Worm (Caenorhabditis elegans): Measurements from ENCODE around the gene toe-2.

toe-2 gene

DNA sequence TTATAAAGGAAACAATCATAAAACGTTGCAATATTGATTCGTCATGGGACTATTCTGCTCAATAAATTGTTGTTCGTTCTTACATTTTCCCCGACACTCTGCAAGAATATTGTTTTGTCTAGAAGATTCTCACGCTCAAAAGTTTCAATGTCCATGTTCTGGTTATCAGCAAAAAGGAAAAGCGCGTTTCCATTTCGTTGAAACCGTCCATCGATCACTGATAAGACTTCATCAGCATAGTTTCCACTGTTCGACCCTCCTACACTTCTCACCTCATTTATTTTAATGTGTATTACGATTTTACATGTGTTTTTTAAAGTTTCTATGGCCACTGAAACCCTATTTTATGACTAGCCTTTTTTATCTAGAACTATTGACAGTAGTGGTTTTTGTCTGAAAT lies 1.1 kb downstream of the toe-2 start:
- peak; percentile 71 for TF ChIP-seq hlh-11 (tag; optimal IDR thresholded peaks at IDR 0.05)
- TF ChIP-seq mes-2 (tag; optimal IDR thresholded peaks at IDR 0.05; ENCODE audit: poor library complexity, severe bottlenecking), result peak; percentile 33
- no peak for TF ChIP-seq nhr-102 (tag; optimal IDR thresholded peaks at IDR 0.05)
- no peak for TF ChIP-seq mxl-2 (GFP tag; conservative IDR thresholded peaks at IDR 0.05)
- no peak for TF ChIP-seq ceh-32 (tag; optimal IDR thresholded peaks at IDR 0.05; ENCODE audit: poor library complexity)
- TF ChIP-seq daf-8 (GFP tag; IDR thresholded peaks at IDR 0.05), result no peak
- TF ChIP-seq Y105C5A.15 (GFP tag; IDR thresholded peaks at IDR 0.05), result no peak
- TF ChIP-seq lin-1 (GFP tag; IDR thresholded peaks at IDR 0.05), result 0 out of 2 replicates have a peak, but pooled peaks have one; percentile 17
- no peak for TF ChIP-seq unc-62 (GFP tag; optimal IDR thresholded peaks at IDR 0.05 in 1 of 2)
- no peak for TF ChIP-seq unc-62 (tag; optimal IDR thresholded peaks at IDR 0.05)
- TF ChIP-seq tra-1 (GFP tag; IDR thresholded peaks at IDR 0.05), result no peak
- no peak for TF ChIP-seq lin-39 (tag; optimal IDR thresholded peaks at IDR 0.05)
- TF ChIP-seq nhr-10 (tag; optimal IDR thresholded peaks at IDR 0.05), result no peak
- TF ChIP-seq F44E2.7 (GFP tag; IDR thresholded peaks at IDR 0.05), result no peak
- no peak for TF ChIP-seq zag-1 (tag; optimal IDR thresholded peaks at IDR 0.05)
- TF ChIP-seq T20F7.1 (GFP tag; optimal IDR thresholded peaks at IDR 0.05), result no peak
- TF ChIP-seq F10B5.3 (tag; optimal IDR thresholded peaks at IDR 0.05), result no peak
- peak; percentile 3 for TF ChIP-seq mxl-3 (GFP tag; optimal IDR thresholded peaks at IDR 0.05)
- TF ChIP-seq lin-13 (GFP tag; optimal IDR thresholded peaks at IDR 0.05), result no peak
- TF ChIP-seq spr-3 (GFP tag; optimal IDR thresholded peaks at IDR 0.05), result no peak
- no peak for TF ChIP-seq duxl-1 (tag; optimal IDR thresholded peaks at IDR 0.05; ENCODE audit: poor library complexity)
- no peak for TF ChIP-seq snpc-4 (tag; optimal IDR thresholded peaks at IDR 0.05)
- TF ChIP-seq egl-27 (tag; optimal IDR thresholded peaks at IDR 0.05), result no peak
- TF ChIP-seq madf-5 (GFP tag; IDR thresholded peaks at IDR 0.05), result no peak
- TF ChIP-seq mdt-29 (GFP tag; IDR thresholded peaks at IDR 0.05), result no peak
- no peak for TF ChIP-seq gei-8 (GFP tag; optimal IDR thresholded peaks at IDR 0.05)
- TF ChIP-seq nhr-42 (GFP tag; IDR thresholded peaks at IDR 0.05), result no peak
- no peak for TF ChIP-seq ZK546.5 (tag; optimal IDR thresholded peaks at IDR 0.05)
- peak; percentile 31 for TF ChIP-seq nhr-28 (tag; optimal IDR thresholded peaks at IDR 0.05)
- no peak for TF ChIP-seq T26A8.4 (GFP tag; IDR thresholded peaks at IDR 0.05)
- no peak for TF ChIP-seq lim-7 (GFP tag; IDR thresholded peaks at IDR 0.05)
- TF ChIP-seq aha-1 (tag), result no peak
- peak; percentile 42 for TF ChIP-seq dve-1 (tag; optimal IDR thresholded peaks at IDR 0.05; ENCODE audit: insufficient read depth)
- no peak for TF ChIP-seq zip-2 (tag; optimal IDR thresholded peaks at IDR 0.05)
- TF ChIP-seq daf-16 (GFP tag; optimal IDR thresholded peaks at IDR 0.05), result no peak
- TF ChIP-seq daf-16 (tag; optimal IDR thresholded peaks at IDR 0.05), result peak; percentile 95
- TF ChIP-seq madf-9 (GFP tag; conservative IDR thresholded peaks at IDR 0.05), result no peak
- TF ChIP-seq spr-1 (tag; optimal IDR thresholded peaks at IDR 0.05), result no peak
- TF ChIP-seq nhr-237 (tag; optimal IDR thresholded peaks at IDR 0.05), result no peak
- TF ChIP-seq attf-4 (tag; optimal IDR thresholded peaks at IDR 0.05), result no peak
- TF ChIP-seq cey-2 (tag; optimal IDR thresholded peaks at IDR 0.05; ENCODE audit: borderline replicate concordance, insufficient read depth), result no peak
- peak; percentile 74 for TF ChIP-seq pqm-1 (tag; optimal IDR thresholded peaks at IDR 0.05)
- TF ChIP-seq nhr-77 (tag; optimal IDR thresholded peaks at IDR 0.05), result no peak
- no peak for TF ChIP-seq mep-1 (tag; optimal IDR thresholded peaks at IDR 0.05)
- peak; percentile 67 for TF ChIP-seq dmd-6 (GFP tag; IDR thresholded peaks at IDR 0.05)
- TF ChIP-seq zfp-2 (tag; optimal IDR thresholded peaks at IDR 0.05), result no peak
- TF ChIP-seq ceh-82 (tag; optimal IDR thresholded peaks at IDR 0.05), result no peak
- TF ChIP-seq lin-38 (GFP tag; IDR thresholded peaks at IDR 0.05), result no peak
- TF ChIP-seq ztf-11 (tag; optimal IDR thresholded peaks at IDR 0.05), result no peak
- no peak for TF ChIP-seq lsy-2 (tag; optimal IDR thresholded peaks at IDR 0.05)

All from whole organism, L4 larva.